Worm (Caenorhabditis elegans) whole organism, L1 larva: ENCODE results near the gene col-147.

Experiments used
- aha-1 ChIP-seq: fragments of 150-350 bp; optimal IDR thresholded peaks from 2 replicates; lab custom pipeline; 2014; ENCODE audit warnings: missing biosample characterization, missing genetic modification characterization
- ama-1 ChIP-seq: fragments of 150-350 bp; optimal IDR thresholded peaks from 2 replicates; lab custom pipeline; 2014
- lin-39 ChIP-seq: fragments of 150-350 bp; optimal IDR thresholded peaks from 2 replicates; lab custom pipeline; 2014; ENCODE audit warnings: missing biosample characterization, missing genetic modification reagents, missing genetic modification characterization
- nhr-76 ChIP-seq: sonication (generic microtip); optimal IDR thresholded peaks from 2 replicates; lab custom pipeline; 2017; ENCODE audit warnings: missing biosample characterization, missing genetic modification characterization
- snpc-4 ChIP-seq: fragments of 150-350 bp; optimal IDR thresholded peaks from 2 replicates; lab custom pipeline; 2014; ENCODE audit warnings: missing biosample characterization, missing genetic modification characterization
- tbx-2 ChIP-seq: sonication (generic microtip); optimal IDR thresholded peaks from 2 replicates; lab custom pipeline; 2016; ENCODE audit warnings: missing genetic modification characterization, missing compliant biosample characterization

DNA sequence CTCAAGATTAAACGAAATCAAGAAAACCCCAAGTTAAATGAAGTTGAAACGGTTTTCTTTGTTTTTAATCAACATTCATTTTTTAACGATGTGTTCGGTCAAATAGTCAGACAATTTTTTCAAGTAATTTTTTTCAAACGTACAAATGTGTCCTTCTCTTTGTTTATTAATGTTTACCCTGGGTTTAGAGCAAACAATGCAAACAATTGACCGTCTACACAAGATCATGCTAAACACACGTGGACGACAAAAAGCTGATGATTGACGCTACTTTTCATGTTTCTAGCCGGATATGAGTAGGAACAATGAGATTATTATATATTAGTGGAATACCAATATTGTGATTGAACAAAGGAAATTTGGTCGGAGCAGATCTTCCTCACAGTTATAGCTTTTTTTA, 11.7 kb downstream of the col-147 start:
- TF ChIP-seq nhr-76 (no peak), snpc-4 (no peak), lin-39 (tag; lab: Kevin White, UChicago) (no peak), aha-1 (tag; lab: Kevin White, UChicago) (no peak), tbx-2 (tag; lab: Kevin White, UChicago) (no peak), ama-1 (lab: Kevin White, UChicago) (no peak)
